Fruit fly (Drosophila melanogaster) whole organism, wandering third instar larva: ENCODE data around the gene FoxL1.

Experiments used
- CG9705 ChIP-seq: fragments of 200-800 bp; sonication (Bioruptor generic); optimal IDR thresholded peaks from 2 replicates; lab custom pipeline; 2018; ENCODE audit warnings: missing biosample characterization, mild to moderate bottlenecking, missing genetic modification characterization
- Dfd ChIP-seq: fragments of >200 bp; optimal IDR thresholded peaks from 2 replicates; lab custom pipeline; 2017; ENCODE audit warnings: missing biosample characterization, missing genetic modification characterization
- GATAd ChIP-seq: sonication (Bioruptor generic); optimal IDR thresholded peaks from 2 replicates; lab custom pipeline; 2016; ENCODE audit warnings: missing biosample characterization, missing genetic modification characterization
- Hr83 ChIP-seq: fragments of 200-300 bp; sonication (Bioruptor generic); optimal IDR thresholded peaks from 2 replicates; lab custom pipeline; 2016; ENCODE audit warnings: missing biosample characterization, mild to moderate bottlenecking, missing genetic modification characterization, moderate library complexity; ENCODE audit not compliant: poor library complexity, severe bottlenecking
- Jra ChIP-seq: sonication (Bioruptor generic); optimal IDR thresholded peaks from 2 replicates; lab custom pipeline; 2016; ENCODE audit warnings: missing biosample characterization, missing genetic modification characterization
- Mio ChIP-seq: sonication (Bioruptor generic); optimal IDR thresholded peaks from 2 replicates; lab custom pipeline; 2016; ENCODE audit warnings: missing biosample characterization, missing genetic modification characterization
- br ChIP-seq: fragments of 200-800 bp; sonication (Bioruptor generic); optimal IDR thresholded peaks from 2 replicates; lab custom pipeline; 2016; ENCODE audit warnings: missing biosample characterization, missing genetic modification characterization
- dl ChIP-seq, 2 experiments: fragments of 175-275, 200-275 bp in 1 of 2; fragments of 200-275 bp in 1 of 2; sonication (Bioruptor generic); optimal IDR thresholded peaks; lab custom pipeline; 2018; ENCODE audit warnings: mild to moderate bottlenecking in 2 of 2, missing biosample characterization in 2 of 2, missing genetic modification characterization in 2 of 2, moderate library complexity in 2 of 2; ENCODE audit not compliant: partially characterized antibody in 2 of 2, insufficient read depth in 1 of 2
- foxo ChIP-seq, 2 experiments: fragments of 200-800 bp; sonication (Bioruptor generic); optimal IDR thresholded peaks; 2 replicates in 1 of 2; 3 replicates in 1 of 2; lab custom pipeline; 2016 to 2017; ENCODE audit warnings: missing biosample characterization in 2 of 2, missing genetic modification characterization in 2 of 2
- lola ChIP-seq: fragments of >200 bp; optimal IDR thresholded peaks from 2 replicates; lab custom pipeline; 2017; ENCODE audit warnings: missing biosample characterization, missing genetic modification characterization
- pan ChIP-seq: fragments of >200 bp; optimal IDR thresholded peaks from 2 replicates; lab custom pipeline; 2017
- rgr ChIP-seq: fragments of 200-800 bp; sonication (Bioruptor generic); optimal IDR thresholded peaks from 3 replicates; lab custom pipeline; 2016; ENCODE audit warnings: missing biosample characterization, mild to moderate bottlenecking, missing genetic modification characterization
- tai ChIP-seq: sonication (Bioruptor generic); optimal IDR thresholded peaks from 2 replicates; lab custom pipeline; 2016; ENCODE audit warnings: missing biosample characterization, missing genetic modification characterization

dm6 chr3L:3976438-3976837, 42.2 kb upstream of the FoxL1 start:
- TF ChIP-seq br (GFP tag; lab: Kevin White, UChicago), result no peak
- no peak for TF ChIP-seq dl (GFP tag; optimal IDR thresholded peaks at IDR 0.05; lab: Kevin White, UChicago; ENCODE audit: insufficient read depth in 1 of 2, partially characterized antibody in 2 of 2)
- no peak for TF ChIP-seq Hr83 (GFP tag; lab: Kevin White, UChicago)
- TF ChIP-seq foxo (GFP tag; optimal IDR thresholded peaks at IDR 0.05; lab: Kevin White, UChicago), result no peak
- no peak for TF ChIP-seq Jra (GFP tag; lab: Kevin White, UChicago)
- no peak for TF ChIP-seq CG9705 (GFP tag; lab: Kevin White, UChicago)
- no peak for TF ChIP-seq Dfd (GFP tag; lab: Kevin White, UChicago)
- TF ChIP-seq lola (GFP tag; lab: Kevin White, UChicago), result no peak
- no peak for TF ChIP-seq tai (GFP tag; lab: Kevin White, UChicago)
- TF ChIP-seq Mio (GFP tag; lab: Kevin White, UChicago), result no peak
- TF ChIP-seq GATAd (GFP tag; lab: Kevin White, UChicago), result no peak
- no peak for TF ChIP-seq rgr (GFP tag; lab: Kevin White, UChicago)
- no peak for TF ChIP-seq pan (lab: Kevin White, UChicago)
